Comparison of ENCODE assay signal across 4 fruit fly cellular contexts in the genomic region with DNA sequence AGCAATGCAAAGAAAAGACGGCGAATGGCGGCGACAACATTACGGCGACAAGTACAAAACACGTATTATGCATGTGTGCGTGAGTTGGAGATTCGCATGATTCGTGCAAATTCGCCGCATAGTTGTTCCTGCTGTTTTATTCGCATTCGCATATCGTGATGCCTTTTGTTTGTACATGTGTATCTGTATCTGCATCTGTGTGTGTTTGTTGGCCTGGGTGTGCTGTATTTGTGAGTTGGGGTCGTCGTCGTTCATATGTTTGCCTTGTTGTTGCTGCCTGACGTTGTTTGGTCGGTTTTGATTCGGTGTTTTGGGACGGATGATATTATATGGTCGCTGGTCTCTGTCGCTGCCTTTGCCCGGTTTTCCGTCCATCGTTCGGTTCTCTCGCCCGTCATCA.
A peak's percentile ranks its signal among the peaks of the same experiment; 100 is the strongest.
TF ChIP-seq lines count a peak whose summit lies in the region.

No protein-coding gene starts in this region.

- no peak for TF ChIP-seq CTCF in whole organism, embryonic (GFP tag; optimal IDR thresholded peaks at IDR 0.05; lab: Kevin White, UChicago)

TF ChIP-seq in whole organism, adult, 20 proteins besides CTCF, POLR2A, EP300 and RAD21:
- TF ChIP-seq tj (GFP tag; optimal IDR thresholded peaks at IDR 0.05; lab: Kevin White, UChicago) (no peak), pad (GFP tag; optimal IDR thresholded peaks at IDR 0.05; lab: Kevin White, UChicago) (peak; percentile 35)
TF ChIP-seq in whole organism, adult: peak in this region for 1.

TF ChIP-seq in whole organism, embryonic, 481 proteins besides CTCF, POLR2A, EP300 and RAD21 (continues in another document):
- TF ChIP-seq Deaf1 (tag; optimal IDR thresholded peaks at IDR 0.05; lab: Kevin White, UChicago), result no peak
- TF ChIP-seq CG15479 (GFP tag; optimal IDR thresholded peaks at IDR 0.05; lab: Kevin White, UChicago), result peak; percentile 15
- no peak for TF ChIP-seq CG18011 (GFP tag; optimal IDR thresholded peaks at IDR 0.05; lab: Kevin White, UChicago)
- no peak for TF ChIP-seq odd (GFP tag; optimal IDR thresholded peaks at IDR 0.05; lab: Kevin White, UChicago)
- TF ChIP-seq chinmo (GFP tag; IDR thresholded peaks at IDR 0.05; lab: Robert Waterston, UW; ENCODE audit: partially characterized antibody), result peak; percentile 70; the same call in 2 of the 4 replicates
- TF ChIP-seq CG12391 (tag; optimal IDR thresholded peaks at IDR 0.05; lab: Kevin White, UChicago), result no peak
- TF ChIP-seq CG2129 (GFP tag; IDR thresholded peaks at IDR 0.05; lab: Robert Waterston, UW; ENCODE audit: partially characterized antibody), result 0 out of 2 replicates have a peak, but pooled peaks have one; percentile 19
- TF ChIP-seq CG12071 (GFP tag; optimal IDR thresholded peaks at IDR 0.05; lab: Kevin White, UChicago), result no peak
- TF ChIP-seq ro (GFP tag; IDR thresholded peaks at IDR 0.05; lab: Robert Waterston, UW), result no peak
- TF ChIP-seq jigr1 (GFP tag; IDR thresholded peaks at IDR 0.05; lab: Robert Waterston, UW), result no peak
- TF ChIP-seq tup (GFP tag; optimal IDR thresholded peaks at IDR 0.05; lab: Kevin White, UChicago), result no peak
- no peak for TF ChIP-seq dan (GFP tag; IDR thresholded peaks at IDR 0.05; lab: Robert Waterston, UW)
- TF ChIP-seq rib (GFP tag; IDR thresholded peaks at IDR 0.05; lab: Robert Waterston, UW), result peak; percentile 61; the same call in 1 of the 2 replicates
- no peak for TF ChIP-seq C15 (GFP tag; IDR thresholded peaks at IDR 0.05; lab: Robert Waterston, UW)
- no peak for TF ChIP-seq E2f2 (GFP tag; IDR thresholded peaks at IDR 0.05; lab: Robert Waterston, UW)
- TF ChIP-seq CG13894 (tag; optimal IDR thresholded peaks at IDR 0.05; lab: Kevin White, UChicago), result no peak
- no peak for TF ChIP-seq gcm2 (GFP tag; optimal IDR thresholded peaks at IDR 0.05; lab: Kevin White, UChicago)
- TF ChIP-seq CG16815 (GFP tag; optimal IDR thresholded peaks at IDR 0.05; lab: Kevin White, UChicago), result no peak
- peak; percentile 28 for TF ChIP-seq D (optimal IDR thresholded peaks at IDR 0.05; lab: Kevin White, UChicago)
- TF ChIP-seq D (GFP tag; optimal IDR thresholded peaks at IDR 0.05; lab: Kevin White, UChicago), result no peak
- TF ChIP-seq esg (GFP tag; conservative IDR thresholded peaks at IDR 0.05; lab: Robert Waterston, UW), result no peak
- no peak for TF ChIP-seq CG2889 (GFP tag; IDR thresholded peaks at IDR 0.05; lab: Robert Waterston, UW)
- no peak for TF ChIP-seq gt (GFP tag; IDR thresholded peaks at IDR 0.05; lab: Robert Waterston, UW)
- no peak for TF ChIP-seq trem (tag; optimal IDR thresholded peaks at IDR 0.05; lab: Kevin White, UChicago)
- TF ChIP-seq CG34224 (GFP tag; IDR thresholded peaks at IDR 0.05; lab: Robert Waterston, UW; ENCODE audit: partially characterized antibody), result peak; percentile 7; the same call in 1 of the 3 replicates
- TF ChIP-seq Hsf (GFP tag; optimal IDR thresholded peaks at IDR 0.05; lab: Kevin White, UChicago), result no peak
- no peak for TF ChIP-seq trh (GFP tag; optimal IDR thresholded peaks at IDR 0.05; lab: Kevin White, UChicago)
- no peak for TF ChIP-seq CG10543 (GFP tag; optimal IDR thresholded peaks at IDR 0.05; lab: Kevin White, UChicago)

TF ChIP-seq in whole organism, pupa, 21 proteins besides CTCF, POLR2A, EP300 and RAD21:
- TF ChIP-seq Pif1A (GFP tag; optimal IDR thresholded peaks at IDR 0.05; lab: Kevin White, UChicago), result no peak
- TF ChIP-seq CG34367 (tag; optimal IDR thresholded peaks at IDR 0.05; lab: Kevin White, UChicago), result no peak
- no peak for TF ChIP-seq CG8301 (tag; optimal IDR thresholded peaks at IDR 0.05; lab: Kevin White, UChicago)
- TF ChIP-seq Ets98B (GFP tag; IDR thresholded peaks at IDR 0.05; lab: Robert Waterston, UW), result no peak; the same call in 1 of the 2 replicates
- peak; percentile 94 for TF ChIP-seq EcR (GFP tag; optimal IDR thresholded peaks at IDR 0.05; lab: Kevin White, UChicago)
- no peak for TF ChIP-seq D1 (tag; optimal IDR thresholded peaks at IDR 0.05; lab: Kevin White, UChicago)
- no peak for TF ChIP-seq CG9948 (tag; optimal IDR thresholded peaks at IDR 0.05; lab: Kevin White, UChicago)
- no peak for TF ChIP-seq CG8159 (tag; optimal IDR thresholded peaks at IDR 0.05; lab: Kevin White, UChicago)
- no peak for TF ChIP-seq gl (tag; optimal IDR thresholded peaks at IDR 0.05; lab: Kevin White, UChicago)

TF ChIP-seq in whole organism, wandering third instar larva, 38 proteins besides CTCF, POLR2A, EP300 and RAD21:
- TF ChIP-seq tai (GFP tag; optimal IDR thresholded peaks at IDR 0.05; lab: Kevin White, UChicago) (no peak), Rel (GFP tag; optimal IDR thresholded peaks at IDR 0.05; lab: Kevin White, UChicago) (no peak), Rel (tag; optimal IDR thresholded peaks at IDR 0.05; lab: Kevin White, UChicago) (no peak), jim (GFP tag; optimal IDR thresholded peaks at IDR 0.05; lab: Kevin White, UChicago) (peak; percentile 53), fru (GFP tag; optimal IDR thresholded peaks at IDR 0.05; lab: Kevin White, UChicago) (no peak), dl (GFP tag; optimal IDR thresholded peaks at IDR 0.05; lab: Kevin White, UChicago; ENCODE audit: insufficient read depth in 1 of 2, partially characterized antibody in 2 of 2) (peak in 1 of 2 experiments; percentile 54), Mio (GFP tag; optimal IDR thresholded peaks at IDR 0.05; lab: Kevin White, UChicago) (no peak), Dif (GFP tag; optimal IDR thresholded peaks at IDR 0.05; lab: Kevin White, UChicago; ENCODE audit: partially characterized antibody) (peak; percentile 61)
